Fruit fly (Drosophila melanogaster): Measurements from ENCODE around the gene CG12590.

CG12590 gene

DNA sequence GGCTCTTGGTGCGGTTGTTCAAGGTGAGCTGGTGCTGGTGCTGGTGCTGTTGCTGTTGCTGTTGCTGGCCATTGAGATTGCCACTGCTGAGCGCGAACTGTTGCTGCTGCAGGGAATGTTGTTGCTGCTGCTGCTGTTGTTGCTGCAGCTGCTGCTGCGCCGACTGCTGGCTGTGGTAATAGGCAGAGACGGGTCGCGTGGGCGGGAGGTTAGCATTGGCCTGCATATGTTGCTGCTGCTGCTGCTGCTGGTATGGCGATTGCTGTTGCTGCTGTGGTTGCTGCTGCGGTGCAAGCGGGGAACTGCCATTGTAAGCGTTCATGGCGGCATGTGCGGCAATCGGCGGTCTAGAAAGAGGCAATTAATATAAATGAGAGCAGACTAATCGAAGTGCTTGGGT, 16.5 kb downstream of the CG12590 start:
- TF ChIP-seq CG16813 (GFP tag; IDR thresholded peaks at IDR 0.05; ENCODE audit: partially characterized antibody) (0 out of 3 replicates have a peak, but pooled peaks have one; percentile 28), CG6175 (GFP tag; IDR thresholded peaks at IDR 0.05) (0 out of 3 replicates have a peak, but pooled peaks have one; percentile 11), Poxn (GFP tag; IDR thresholded peaks at IDR 0.05) (no peak), CG6254 (GFP tag; optimal IDR thresholded peaks at IDR 0.05) (no peak), CG2116 (GFP tag; optimal IDR thresholded peaks at IDR 0.05) (no peak)

- peak; percentile 81 for TF ChIP-seq CG15073 (GFP tag; optimal IDR thresholded peaks at IDR 0.05)
- no peak for TF ChIP-seq prd (optimal IDR thresholded peaks at IDR 0.05)
- 0 out of 3 replicates have a peak, but pooled peaks have one; percentile 4 for TF ChIP-seq prd (GFP tag; IDR thresholded peaks at IDR 0.05)
- no peak for TF ChIP-seq CG4360 (GFP tag; IDR thresholded peaks at IDR 0.05)
- no peak for TF ChIP-seq sob (GFP tag; IDR thresholded peaks at IDR 0.05)
- peak; percentile 81 for TF ChIP-seq sens (GFP tag)
Measured at dm6 chr3R:5187806-5188205, 28.4 kb downstream of the CG12590 start.

- TF ChIP-seq CG13894 (tag; optimal IDR thresholded peaks at IDR 0.05), result no peak
- no peak for TF ChIP-seq bab2 (GFP tag; optimal IDR thresholded peaks at IDR 0.05)
- no peak for TF ChIP-seq Fer3 (tag; optimal IDR thresholded peaks at IDR 0.05)
- no peak for TF ChIP-seq Scr (GFP tag; IDR thresholded peaks at IDR 0.05; ENCODE audit: partially characterized antibody)
- TF ChIP-seq Xbp1 (GFP tag; optimal IDR thresholded peaks at IDR 0.05), result peak; percentile 3
- TF ChIP-seq Nf-YC (tag; optimal IDR thresholded peaks at IDR 0.05), result no peak
- TF ChIP-seq scrt (GFP tag; optimal IDR thresholded peaks at IDR 0.05), result no peak
- TF ChIP-seq CG10321 (GFP tag; IDR thresholded peaks at IDR 0.05), result no peak
- peak; percentile 42 for TF ChIP-seq lab (GFP tag; optimal IDR thresholded peaks at IDR 0.05)
- no peak for TF ChIP-seq esg (GFP tag; conservative IDR thresholded peaks at IDR 0.05)
- no peak for TF ChIP-seq luna (GFP tag; optimal IDR thresholded peaks at IDR 0.05)
- TF ChIP-seq NfI (GFP tag; optimal IDR thresholded peaks at IDR 0.05), result no peak
- no peak for TF ChIP-seq CG9727 (GFP tag; optimal IDR thresholded peaks at IDR 0.05)
- no peak for TF ChIP-seq Mad (GFP tag; optimal IDR thresholded peaks at IDR 0.05)
- no peak for TF ChIP-seq CG17568 (GFP tag; optimal IDR thresholded peaks at IDR 0.05)
- no peak for TF ChIP-seq CG7987 (GFP tag; optimal IDR thresholded peaks at IDR 0.05)
- TF ChIP-seq Doc2 (GFP tag; IDR thresholded peaks at IDR 0.05), result no peak
- no peak for TF ChIP-seq BEAF-32 (GFP tag; optimal IDR thresholded peaks at IDR 0.05)
- no peak for TF ChIP-seq CG10209 (GFP tag; optimal IDR thresholded peaks at IDR 0.05)
- TF ChIP-seq org-1 (GFP tag; optimal IDR thresholded peaks at IDR 0.05), result no peak
- peak; percentile 8 for TF ChIP-seq CG15514 (GFP tag; optimal IDR thresholded peaks at IDR 0.05)
- no peak for TF ChIP-seq CG10543 (GFP tag; optimal IDR thresholded peaks at IDR 0.05)
- no peak for TF ChIP-seq CG17802 (tag; optimal IDR thresholded peaks at IDR 0.05)
- peak; percentile 19 for TF ChIP-seq dmrt99B (tag; optimal IDR thresholded peaks at IDR 0.05)
- TF ChIP-seq ind (GFP tag; optimal IDR thresholded peaks at IDR 0.05), result no peak
- no peak for TF ChIP-seq toy (GFP tag; IDR thresholded peaks at IDR 0.05)
- TF ChIP-seq mam (GFP tag; optimal IDR thresholded peaks at IDR 0.05), result no peak
- no peak for TF ChIP-seq CG9817 (tag; optimal IDR thresholded peaks at IDR 0.05)
- TF ChIP-seq CG14710 (tag; optimal IDR thresholded peaks at IDR 0.05), result no peak
- no peak for TF ChIP-seq Side (GFP tag; optimal IDR thresholded peaks at IDR 0.05)
- TF ChIP-seq gem (tag; optimal IDR thresholded peaks at IDR 0.05), result peak; percentile 31
- no peak for TF ChIP-seq Blimp-1 (GFP tag; optimal IDR thresholded peaks at IDR 0.05)
- no peak for TF ChIP-seq CG31224 (GFP tag; IDR thresholded peaks at IDR 0.05)
- TF ChIP-seq CG4617 (GFP tag; optimal IDR thresholded peaks at IDR 0.05; ENCODE audit: borderline replicate concordance), result no peak
- no peak for TF ChIP-seq tin (GFP tag; optimal IDR thresholded peaks at IDR 0.05)
- no peak for TF ChIP-seq C15 (GFP tag; IDR thresholded peaks at IDR 0.05)
- TF ChIP-seq fd96Cb (tag; optimal IDR thresholded peaks at IDR 0.05), result no peak
Measured at dm6 chr3R:5193271-5193670, 33.9 kb downstream of the CG12590 start.
